Worm (Caenorhabditis elegans): Measurements from ENCODE around the gene F32A5.4.
A peak's percentile ranks its signal among the peaks of the same experiment; 100 is the strongest.

The F32A5.4 gene

ce11 chrII:7277925-7278324, 49.0 kb downstream of the F32A5.4 start (continued):
- TF ChIP-seq nhr-11 (tag; optimal IDR thresholded peaks at IDR 0.05) (no peak), nhr-28 (tag; optimal IDR thresholded peaks at IDR 0.05) (peak; percentile 56), F44E2.7 (GFP tag; IDR thresholded peaks at IDR 0.05) (no peak), hlh-11 (tag; optimal IDR thresholded peaks at IDR 0.05) (peak; percentile 3), ama-1 (optimal IDR thresholded peaks at IDR 0.05) (no peak), vab-7 (GFP tag; IDR thresholded peaks at IDR 0.05) (no peak), jun-1 (tag; optimal IDR thresholded peaks at IDR 0.05) (no peak), ceh-32 (tag; optimal IDR thresholded peaks at IDR 0.05; ENCODE audit: poor library complexity) (no peak), F10B5.3 (tag; optimal IDR thresholded peaks at IDR 0.05) (no peak), T20F7.1 (GFP tag; optimal IDR thresholded peaks at IDR 0.05) (no peak)

DNA sequence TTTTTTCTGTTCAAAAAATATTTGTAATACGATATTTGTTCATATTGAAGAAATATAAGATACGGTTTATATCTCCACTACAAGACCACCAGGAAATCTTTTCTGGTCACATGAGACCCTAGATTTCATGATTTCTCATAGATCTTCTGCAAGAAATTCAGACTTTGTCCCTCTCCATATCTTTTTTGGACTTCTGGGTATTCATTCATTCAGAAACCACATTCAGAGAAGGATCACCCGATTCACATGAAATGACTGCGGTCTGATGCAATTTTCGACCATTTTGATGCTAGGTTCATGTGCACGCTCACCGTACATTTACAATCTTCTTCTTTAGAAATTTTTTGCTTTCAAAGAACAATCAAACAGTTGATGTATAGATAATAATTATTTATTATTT, 50.9 kb downstream of the F32A5.4 start:
- TF ChIP-seq lsy-2 (tag; optimal IDR thresholded peaks at IDR 0.05) (no peak), madf-9 (GFP tag; conservative IDR thresholded peaks at IDR 0.05) (no peak), mdl-1 (tag; optimal IDR thresholded peaks at IDR 0.05) (peak in 1 of 2 experiments; percentile 67), mes-2 (tag; optimal IDR thresholded peaks at IDR 0.05; ENCODE audit: poor library complexity, severe bottlenecking) (no peak), cey-2 (tag; optimal IDR thresholded peaks at IDR 0.05; ENCODE audit: borderline replicate concordance, insufficient read depth) (no peak), lin-1 (GFP tag; IDR thresholded peaks at IDR 0.05) (no peak), dpl-1 (GFP tag; optimal IDR thresholded peaks at IDR 0.05) (no peak), zfp-3 (GFP tag; conservative IDR thresholded peaks at IDR 0.05) (no peak), nhr-28 (tag; optimal IDR thresholded peaks at IDR 0.05) (peak; percentile 73), egl-27 (tag; optimal IDR thresholded peaks at IDR 0.05) (no peak), lin-15B (tag; optimal IDR thresholded peaks at IDR 0.05) (no peak), ZK337.2 (GFP tag; IDR thresholded peaks at IDR 0.05) (no peak), mxl-3 (GFP tag; optimal IDR thresholded peaks at IDR 0.05) (no peak), unc-62 (GFP tag; optimal IDR thresholded peaks at IDR 0.05 in 1 of 2) (peak in 1 of 2 experiments; percentile 63), unc-62 (tag; optimal IDR thresholded peaks at IDR 0.05) (no peak), ceh-62 (tag; optimal IDR thresholded peaks at IDR 0.05) (no peak), spr-3 (GFP tag; optimal IDR thresholded peaks at IDR 0.05) (no peak), hif-1 (tag; optimal IDR thresholded peaks at IDR 0.05) (no peak), D1046.2 (GFP tag; IDR thresholded peaks at IDR 0.05) (no peak), hmg-1.1 (GFP tag; IDR thresholded peaks at IDR 0.05) (no peak), hlh-11 (tag; optimal IDR thresholded peaks at IDR 0.05) (peak; percentile 51), hlh-30 (tag; optimal IDR thresholded peaks at IDR 0.05; ENCODE audit: insufficient read depth) (peak; percentile 38), ceh-20 (GFP tag; IDR thresholded peaks at IDR 0.05) (no peak)
